Fruit fly (Drosophila melanogaster): ENCODE measurements around the gene CG32201.

dm6 chr3L:18611600-18611999, 2.2 kb downstream of the CG32201 start, which contains the start of gene CG32199:
- TF ChIP-seq unpg (GFP tag; optimal IDR thresholded peaks at IDR 0.05) = no peak
- no peak for TF ChIP-seq mam (GFP tag; optimal IDR thresholded peaks at IDR 0.05)
- TF ChIP-seq lab (GFP tag; optimal IDR thresholded peaks at IDR 0.05) = no peak
- TF ChIP-seq Asciz (GFP tag; optimal IDR thresholded peaks at IDR 0.05) = no peak
- no peak for TF ChIP-seq peb (GFP tag; IDR thresholded peaks at IDR 0.05)
- TF ChIP-seq tll (GFP tag; optimal IDR thresholded peaks at IDR 0.05) = no peak
- no peak for TF ChIP-seq mld (GFP tag; IDR thresholded peaks at IDR 0.05; ENCODE audit: partially characterized antibody)
- no peak for TF ChIP-seq CG7372 (GFP tag; IDR thresholded peaks at IDR 0.05)
- no peak for TF ChIP-seq CG1024 (GFP tag; IDR thresholded peaks at IDR 0.05)
- TF ChIP-seq CG4360 (GFP tag; IDR thresholded peaks at IDR 0.05) = no peak
- TF ChIP-seq ATbp (GFP tag; optimal IDR thresholded peaks at IDR 0.05) = no peak
- TF ChIP-seq emc (GFP tag; optimal IDR thresholded peaks at IDR 0.05) = no peak
- no peak for TF ChIP-seq Dfd (GFP tag; optimal IDR thresholded peaks at IDR 0.05)
